Fruit fly (Drosophila melanogaster) whole organism, pupa: ENCODE results near the gene NdufA3.

Source experiments
- CG10348 ChIP-seq: fragments of 200-800 bp; sonication (Bioruptor generic); IDR thresholded peaks from 2 replicates; pipeline ENCODE4 v1.3.6; 2022; ENCODE audit warnings: missing biosample characterization, missing genetic modification characterization
- CG12605 ChIP-seq: fragments of 200-800 bp; sonication (Bioruptor generic); IDR thresholded peaks from 2 replicates; pipeline ENCODE4 v1.3.6; 2022; ENCODE audit warnings: missing biosample characterization, missing genetic modification characterization
- CG13204 ChIP-seq: fragments of 200-800 bp; sonication (Bioruptor generic); optimal IDR thresholded peaks from 2 replicates; lab custom pipeline; 2018; ENCODE audit warnings: missing biosample characterization, mild to moderate bottlenecking, missing genetic modification characterization, moderate library complexity
- CG14655 ChIP-seq: fragments of 200-800 bp; sonication (Bioruptor generic); optimal IDR thresholded peaks from 3 replicates; lab custom pipeline; 2017; ENCODE audit warnings: mild to moderate bottlenecking, missing biosample characterization, missing genetic modification reagents, missing genetic modification characterization
- CG15710 ChIP-seq: fragments of 200-800 bp; sonication (Bioruptor generic); optimal IDR thresholded peaks from 2 replicates; lab custom pipeline; 2018; ENCODE audit warnings: missing biosample characterization, mild to moderate bottlenecking, missing genetic modification characterization, moderate library complexity
- CG17806 ChIP-seq: fragments of 200-800 bp; sonication (Bioruptor generic); optimal IDR thresholded peaks from 2 replicates; lab custom pipeline; 2018; ENCODE audit warnings: missing biosample characterization, mild to moderate bottlenecking, missing genetic modification characterization, moderate library complexity
- CG32121 ChIP-seq: fragments of 200-800 bp; sonication (Bioruptor generic); IDR thresholded peaks from 2 replicates; pipeline ENCODE4 v1.3.6; 2022; ENCODE audit warnings: missing biosample characterization, missing genetic modification characterization
- CG34367 ChIP-seq: fragments of 200-800 bp; sonication (Bioruptor generic); optimal IDR thresholded peaks from 2 replicates; lab custom pipeline; 2018; ENCODE audit warnings: missing biosample characterization, mild to moderate bottlenecking, missing genetic modification characterization
- CG4496 ChIP-seq: fragments of 200-800 bp; sonication (Bioruptor generic); IDR thresholded peaks from 3 replicates; pipeline ENCODE4 v1.3.6; 2022; ENCODE audit warnings: missing biosample characterization, missing genetic modification characterization
- CG8159 ChIP-seq: fragments of 200-800 bp; sonication (Bioruptor generic); optimal IDR thresholded peaks from 3 replicates; lab custom pipeline; 2018; ENCODE audit warnings: missing biosample characterization, mild to moderate bottlenecking, missing genetic modification characterization, moderate library complexity
- CG8301 ChIP-seq: fragments of 200-800 bp; sonication (Bioruptor generic); optimal IDR thresholded peaks from 2 replicates; lab custom pipeline; 2018; ENCODE audit warnings: missing biosample characterization, mild to moderate bottlenecking, missing genetic modification characterization
- CG9948 ChIP-seq: fragments of 200-800 bp; sonication (Bioruptor generic); optimal IDR thresholded peaks from 2 replicates; lab custom pipeline; 2018; ENCODE audit warnings: missing biosample characterization, mild to moderate bottlenecking, missing genetic modification characterization, moderate library complexity
- D1 ChIP-seq: fragments of 200-800 bp; sonication (Bioruptor generic); optimal IDR thresholded peaks from 2 replicates; lab custom pipeline; 2018; ENCODE audit warnings: missing biosample characterization, mild to moderate bottlenecking, missing genetic modification characterization, moderate library complexity
- EcR ChIP-seq: fragments of 200-800 bp; sonication (Bioruptor generic); optimal IDR thresholded peaks from 3 replicates; lab custom pipeline; 2019; ENCODE audit warnings: missing biosample characterization, missing genetic modification characterization, mild to moderate bottlenecking, moderate library complexity, missing genetic modification reagents
- Ets98B ChIP-seq: fragments of 200-800 bp; sonication (Bioruptor generic); IDR thresholded peaks from 2 replicates; pipeline ENCODE4 v1.3.6; 2022; ENCODE audit warnings: missing biosample characterization, missing genetic modification characterization
- Pif1A ChIP-seq: fragments of 200-800 bp; sonication (Bioruptor generic); optimal IDR thresholded peaks from 3 replicates; lab custom pipeline; 2016; ENCODE audit warnings: missing biosample characterization, missing genetic modification characterization
- Pif1B ChIP-seq: fragments of 200-800 bp; sonication (Bioruptor generic); optimal IDR thresholded peaks from 3 replicates; lab custom pipeline; 2016; ENCODE audit warnings: missing biosample characterization, missing genetic modification characterization
- Snoo ChIP-seq: fragments of 200-800 bp; sonication (Bioruptor generic); optimal IDR thresholded peaks from 3 replicates; lab custom pipeline; 2017; ENCODE audit warnings: missing biosample characterization, mild to moderate bottlenecking, missing genetic modification characterization, inconsistent platforms
- fd96Ca ChIP-seq: fragments of 200-800 bp; sonication (Bioruptor generic); IDR thresholded peaks from 3 replicates; pipeline ENCODE4 v1.3.6; 2022; ENCODE audit warnings: missing biosample characterization, missing genetic modification characterization
- gl ChIP-seq: fragments of 200-800 bp; sonication (Bioruptor generic); optimal IDR thresholded peaks from 2 replicates; lab custom pipeline; 2018; ENCODE audit warnings: missing biosample characterization, mild to moderate bottlenecking, missing genetic modification characterization
- rn ChIP-seq: fragments of 200-800 bp; sonication (Bioruptor generic); IDR thresholded peaks from 2 replicates; pipeline ENCODE4 v1.3.6; 2022; ENCODE audit warnings: missing biosample characterization, missing genetic modification characterization

Gene NdufA3

DNA sequence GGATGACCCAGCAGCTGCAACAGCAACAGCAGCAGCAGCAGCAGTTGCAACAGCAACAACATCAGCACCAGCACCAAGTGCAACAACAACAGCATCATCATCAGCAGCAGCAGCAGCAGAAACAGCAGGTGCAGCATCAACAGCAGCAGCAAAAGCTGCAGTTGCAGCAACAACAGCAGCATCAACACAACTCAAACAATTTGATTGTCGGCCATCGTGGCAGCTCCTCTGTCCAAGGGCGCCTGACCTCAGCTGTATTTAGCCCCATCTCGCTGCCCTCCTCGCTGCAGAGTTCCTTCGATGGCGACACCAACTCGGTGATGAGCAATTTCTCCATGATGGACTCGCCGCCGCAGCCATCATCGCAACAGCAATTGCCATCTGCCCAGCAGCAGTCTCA is 8.4 kb upstream of the NdufA3 start:
- TF ChIP-seq CG12605 (GFP tag; lab: Robert Waterston, UW) (no peak), Snoo (tag; lab: Kevin White, UChicago) (no peak), gl (tag; lab: Kevin White, UChicago) (no peak), CG14655 (no peak), CG10348 (GFP tag; lab: Robert Waterston, UW) (no peak), CG32121 (GFP tag; lab: Robert Waterston, UW) (no peak), CG15710 (tag; lab: Kevin White, UChicago) (no peak), CG8301 (tag; lab: Kevin White, UChicago) (no peak)
- TF ChIP-seq, all 21 proteins: peak for 0

DNA sequence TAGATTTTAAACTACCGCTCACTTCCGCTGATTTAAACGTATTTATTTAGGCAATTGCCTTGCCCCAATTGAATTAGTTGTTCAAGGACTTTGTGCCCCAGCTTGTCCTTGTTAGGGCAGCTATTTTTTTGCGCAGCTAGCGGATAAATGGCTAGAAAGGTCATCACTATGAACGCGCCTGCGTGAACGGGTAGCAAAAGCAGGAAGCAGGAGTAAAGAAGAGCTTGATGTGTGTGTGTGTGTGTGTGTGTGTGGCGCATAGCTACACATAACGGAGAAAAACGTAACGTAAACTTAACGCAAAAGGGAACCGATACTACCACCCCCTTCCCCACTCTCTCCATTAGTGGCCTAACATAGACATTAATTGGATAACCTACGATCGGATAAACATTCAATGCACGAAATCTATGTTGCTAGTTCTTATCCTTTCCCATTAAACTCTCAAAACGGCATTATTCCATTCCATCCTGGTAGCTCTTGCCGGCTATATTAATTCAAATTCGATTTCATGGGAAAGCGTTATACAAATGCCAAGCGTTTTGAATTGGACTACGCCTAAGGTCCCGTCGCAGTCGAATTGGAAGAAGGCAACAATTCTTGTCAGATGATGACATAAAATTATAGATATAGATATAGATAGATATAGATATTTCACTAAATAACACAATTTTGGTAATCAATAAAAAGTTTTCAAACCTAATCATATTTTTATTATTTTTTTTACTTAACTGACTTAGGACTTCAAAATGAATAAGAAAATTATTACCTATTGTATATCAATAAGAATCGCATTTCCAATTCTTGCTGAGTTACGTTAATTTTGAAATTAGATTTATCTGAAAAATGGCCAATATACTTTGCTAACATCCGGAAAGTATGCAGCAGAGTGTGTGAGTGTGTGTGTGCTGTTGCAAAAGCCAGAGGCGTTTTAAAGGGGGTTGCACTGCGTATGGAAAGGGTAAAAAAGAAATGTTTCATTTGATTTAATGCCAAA is 5.0 kb upstream of the NdufA3 start:
- TF ChIP-seq CG17806 (no peak), rn (GFP tag; lab: Robert Waterston, UW) (no peak), CG8159 (tag; lab: Kevin White, UChicago) (no peak), D1 (tag; lab: Kevin White, UChicago) (no peak), CG13204 (GFP tag; lab: Kevin White, UChicago) (no peak), CG32121 (GFP tag; lab: Robert Waterston, UW) (no peak), CG15710 (tag; lab: Kevin White, UChicago) (no peak), CG4496 (GFP tag; lab: Robert Waterston, UW) (no peak), CG8301 (tag; lab: Kevin White, UChicago) (no peak), Snoo (tag; lab: Kevin White, UChicago) (no peak), Ets98B (GFP tag; lab: Robert Waterston, UW) (no peak), Pif1B (GFP tag; lab: Kevin White, UChicago) (no peak), CG14655 (no peak), gl (tag; lab: Kevin White, UChicago) (no peak), CG10348 (GFP tag; lab: Robert Waterston, UW) (no peak), CG12605 (GFP tag; lab: Robert Waterston, UW) (no peak)

- peak; percentile 72 for TF ChIP-seq CG12605 (GFP tag; lab: Robert Waterston, UW)
- TF ChIP-seq rn (GFP tag; lab: Robert Waterston, UW) = no peak
- no peak for TF ChIP-seq CG17806
- TF ChIP-seq CG4496 (GFP tag; lab: Robert Waterston, UW) = peak; percentile 69
- TF ChIP-seq CG13204 (GFP tag; lab: Kevin White, UChicago) = no peak
- peak; percentile 48 for TF ChIP-seq CG34367 (tag; lab: Kevin White, UChicago)
- peak; percentile 1 for TF ChIP-seq CG15710 (tag; lab: Kevin White, UChicago)
- TF ChIP-seq fd96Ca (GFP tag; lab: Robert Waterston, UW) = no peak; the same call in 2 of the 3 replicates
- TF ChIP-seq Ets98B (GFP tag; lab: Robert Waterston, UW) = peak; percentile 65
- TF ChIP-seq EcR (GFP tag; lab: Kevin White, UChicago) = no peak
- peak; percentile 25 for TF ChIP-seq gl (tag; lab: Kevin White, UChicago)
- TF ChIP-seq CG32121 (GFP tag; lab: Robert Waterston, UW) = peak; percentile 57; the same call in 1 of the 2 replicates
- TF ChIP-seq Pif1A (GFP tag; lab: Kevin White, UChicago) = no peak
- TF ChIP-seq CG10348 (GFP tag; lab: Robert Waterston, UW) = no peak
- peak; percentile 21 for TF ChIP-seq CG8301 (tag; lab: Kevin White, UChicago)
- peak; percentile 61 for TF ChIP-seq Pif1B (GFP tag; lab: Kevin White, UChicago)
- peak; percentile 33 for TF ChIP-seq CG8159 (tag; lab: Kevin White, UChicago)
- TF ChIP-seq CG14655 = no peak
- no peak for TF ChIP-seq CG9948 (tag; lab: Kevin White, UChicago)
- no peak for TF ChIP-seq Snoo (tag; lab: Kevin White, UChicago)
Measured at dm6 chrX:9163645-9164509, 4.0 kb upstream of the NdufA3 start.

DNA sequence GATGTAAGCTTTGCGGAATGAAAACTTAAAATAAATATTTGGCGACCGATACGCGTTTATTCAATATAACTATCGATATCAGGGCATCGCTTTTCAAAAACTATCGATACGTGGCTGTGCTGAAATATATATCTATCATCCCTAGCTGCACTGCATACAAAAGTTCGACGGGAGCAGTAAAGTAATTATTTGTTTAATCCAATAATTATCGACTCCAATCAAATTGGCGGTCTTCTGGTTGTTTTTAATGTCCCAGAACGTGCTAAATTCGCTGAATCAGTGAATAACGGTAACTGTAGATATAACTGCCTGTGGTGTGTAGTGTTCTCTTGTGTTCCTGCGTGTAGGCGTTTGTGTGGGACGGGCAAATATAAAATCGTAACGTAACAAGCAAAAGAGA is 3.3 kb upstream of the NdufA3 start, which contains the start of gene mei-P26:
Gene mei-P26, plus strand, starts transcription at position 146 of the 400 bp plus-strand sequence.
- TF ChIP-seq EcR (GFP tag; lab: Kevin White, UChicago) (no peak), Ets98B (GFP tag; lab: Robert Waterston, UW) (no peak), CG32121 (GFP tag; lab: Robert Waterston, UW) (no peak), fd96Ca (GFP tag; lab: Robert Waterston, UW) (no peak), rn (GFP tag; lab: Robert Waterston, UW) (no peak), CG13204 (GFP tag; lab: Kevin White, UChicago) (no peak), Pif1A (GFP tag; lab: Kevin White, UChicago) (no peak), Pif1B (GFP tag; lab: Kevin White, UChicago) (no peak), CG8159 (tag; lab: Kevin White, UChicago) (no peak), CG15710 (tag; lab: Kevin White, UChicago) (no peak), gl (tag; lab: Kevin White, UChicago) (no peak), CG9948 (tag; lab: Kevin White, UChicago) (no peak), CG34367 (tag; lab: Kevin White, UChicago) (no peak), D1 (tag; lab: Kevin White, UChicago) (no peak), CG14655 (no peak)
